Worm (Caenorhabditis elegans): ENCODE data around the gene B0432.14.

B0432.14 gene

ce11 chrII:219846-220503 is 44.2 kb upstream of the B0432.14 start:
- no peak for TF ChIP-seq ces-1 (GFP tag; optimal IDR thresholded peaks at IDR 0.05)
- peak; percentile 21 for TF ChIP-seq ham-2 (GFP tag; optimal IDR thresholded peaks at IDR 0.05)

- TF ChIP-seq ztf-11 (tag; optimal IDR thresholded peaks at IDR 0.05) (no peak), zip-8 (tag; optimal IDR thresholded peaks at IDR 0.05) (no peak), unc-62 (GFP tag; optimal IDR thresholded peaks at IDR 0.05) (no peak), nhr-76 (tag; optimal IDR thresholded peaks at IDR 0.05) (no peak), pha-4 (tag; optimal IDR thresholded peaks at IDR 0.05) (no peak), nhr-12 (tag; optimal IDR thresholded peaks at IDR 0.05) (no peak), blmp-1 (tag; optimal IDR thresholded peaks at IDR 0.05) (no peak), ces-1 (GFP tag; optimal IDR thresholded peaks at IDR 0.05) (no peak), elt-3 (tag; optimal IDR thresholded peaks at IDR 0.05) (no peak), tbx-8 (GFP tag; optimal IDR thresholded peaks at IDR 0.05) (no peak), lin-32 (GFP tag; optimal IDR thresholded peaks at IDR 0.05) (no peak), unc-120 (tag; optimal IDR thresholded peaks at IDR 0.05; ENCODE audit: poor library complexity, severe bottlenecking) (no peak), lin-13 (tag; optimal IDR thresholded peaks at IDR 0.05) (no peak), ceh-39 (tag; optimal IDR thresholded peaks at IDR 0.05) (no peak), snpc-4 (tag; optimal IDR thresholded peaks at IDR 0.05) (no peak), lsy-2 (tag; optimal IDR thresholded peaks at IDR 0.05) (no peak), ceh-83 (GFP tag; optimal IDR thresholded peaks at IDR 0.05) (no peak), bed-3 (GFP tag; optimal IDR thresholded peaks at IDR 0.05) (no peak)
Measured at ce11 chrII:220602-221001, 43.6 kb upstream of the B0432.14 start, which contains the start of gene ubxn-3. TSS of gene ubxn-3 (minus strand) at chrII:220667.

ce11 chrII:221212-221611 is 42.9 kb upstream of the B0432.14 start:
- TF ChIP-seq unc-120 (tag; optimal IDR thresholded peaks at IDR 0.05; ENCODE audit: poor library complexity, severe bottlenecking) (peak; percentile 60), unc-62 (GFP tag; optimal IDR thresholded peaks at IDR 0.05) (peak; percentile 94), mls-2 (tag; optimal IDR thresholded peaks at IDR 0.05) (peak; percentile 53), sptf-1 (tag; optimal IDR thresholded peaks at IDR 0.05) (peak; percentile 43), hlh-1 (tag; optimal IDR thresholded peaks at IDR 0.05) (peak; percentile 68), mep-1 (tag; optimal IDR thresholded peaks at IDR 0.05) (no peak), lsy-2 (tag; optimal IDR thresholded peaks at IDR 0.05) (no peak), nhr-2 (tag; optimal IDR thresholded peaks at IDR 0.05) (no peak), ztf-11 (tag; optimal IDR thresholded peaks at IDR 0.05) (peak; percentile 18), sem-2 (GFP tag; optimal IDR thresholded peaks at IDR 0.05) (no peak), ham-2 (GFP tag; optimal IDR thresholded peaks at IDR 0.05) (peak; percentile 61)

DNA sequence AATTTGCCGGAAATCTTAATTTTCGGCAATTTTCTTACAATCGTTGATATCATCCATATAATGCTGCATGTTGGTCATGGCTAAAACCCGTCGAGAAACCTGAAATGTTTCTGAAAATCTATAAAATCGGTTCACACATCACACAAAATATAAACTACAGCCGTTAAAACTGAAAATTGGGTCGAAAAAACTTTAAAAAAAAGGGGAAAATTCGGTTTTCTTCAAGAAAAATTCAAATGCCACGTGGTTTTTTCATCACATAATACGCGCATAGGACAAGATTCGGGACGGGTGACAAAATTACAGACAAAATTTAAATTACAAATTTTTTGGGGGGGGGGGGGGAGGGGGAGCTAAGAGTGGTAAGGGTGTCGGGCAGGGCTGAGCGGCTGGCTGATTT is 31.5 kb upstream of the B0432.14 start, which contains the start of gene Y43H11AL.1:
Y43H11AL.1 (minus strand) TSS at position 101 of the 400 bp plus-strand sequence.
- TF ChIP-seq ceh-43 (GFP tag; optimal IDR thresholded peaks at IDR 0.05) (no peak), snpc-4 (tag; optimal IDR thresholded peaks at IDR 0.05) (no peak), elt-3 (tag; optimal IDR thresholded peaks at IDR 0.05) (no peak), ham-2 (GFP tag; optimal IDR thresholded peaks at IDR 0.05) (no peak), nhr-28 (tag; optimal IDR thresholded peaks at IDR 0.05) (no peak), nhr-76 (tag; optimal IDR thresholded peaks at IDR 0.05) (no peak), elt-1 (tag; optimal IDR thresholded peaks at IDR 0.05; ENCODE audit: borderline replicate concordance, insufficient read depth) (no peak), ceh-39 (tag; optimal IDR thresholded peaks at IDR 0.05) (no peak), nhr-2 (tag; optimal IDR thresholded peaks at IDR 0.05) (no peak), unc-39 (tag; optimal IDR thresholded peaks at IDR 0.05) (no peak), hlh-1 (tag; optimal IDR thresholded peaks at IDR 0.05) (no peak), blmp-1 (tag; optimal IDR thresholded peaks at IDR 0.05) (no peak), mep-1 (tag; optimal IDR thresholded peaks at IDR 0.05) (no peak), zip-8 (tag; optimal IDR thresholded peaks at IDR 0.05) (no peak), M03D4.4 (tag; optimal IDR thresholded peaks at IDR 0.05) (no peak), tbx-8 (GFP tag; optimal IDR thresholded peaks at IDR 0.05) (no peak), lin-13 (tag; optimal IDR thresholded peaks at IDR 0.05) (no peak), mls-2 (tag; optimal IDR thresholded peaks at IDR 0.05) (no peak)

DNA sequence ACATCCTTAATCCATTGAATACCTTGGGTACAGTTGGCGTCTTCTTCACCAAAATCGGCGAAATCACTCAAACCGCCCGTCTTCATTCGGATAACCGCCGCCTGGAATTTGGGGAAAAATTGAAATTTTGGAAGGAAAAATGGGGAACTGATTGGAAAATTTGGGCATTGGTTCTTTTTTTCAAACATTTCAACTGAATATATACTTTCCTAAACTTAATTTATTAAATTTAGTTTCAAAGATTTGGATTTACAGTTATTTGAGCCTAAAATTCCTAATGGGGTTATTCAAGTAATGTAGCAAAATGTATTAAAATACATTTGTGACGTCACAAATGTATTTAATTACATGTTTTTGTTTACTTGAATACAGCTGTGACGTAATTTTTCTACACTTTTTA is 26.4 kb upstream of the B0432.14 start, which contains the start of gene laat-1:
laat-1 (minus strand) TSS at position 101 of the 400 bp plus-strand sequence.
- TF ChIP-seq zip-8 (tag; optimal IDR thresholded peaks at IDR 0.05), result peak; percentile 89
- no peak for TF ChIP-seq nhr-2 (tag; optimal IDR thresholded peaks at IDR 0.05)

All from whole organism, mixed stage, embryonic.